Worm (Caenorhabditis elegans) whole organism, L3 larva: Measurements from ENCODE around the gene C27A7.3.

Source experiments
- R02D3.7 ChIP-seq: fragments of 150-350 bp; optimal IDR thresholded peaks from 2 replicates; lab custom pipeline; 2014; ENCODE audit warnings: missing biosample characterization, missing genetic modification characterization
- ZK546.5 ChIP-seq: sonication (generic microtip); optimal IDR thresholded peaks from 2 replicates; lab custom pipeline; 2017; ENCODE audit warnings: missing biosample characterization, missing genetic modification characterization
- aly-2 ChIP-seq: fragments of 150-350 bp; optimal IDR thresholded peaks from 2 replicates; lab custom pipeline; 2014; ENCODE audit warnings: missing biosample characterization, missing genetic modification characterization
- ceh-28 ChIP-seq: fragments of 150-350 bp; optimal IDR thresholded peaks from 2 replicates; lab custom pipeline; 2014; ENCODE audit warnings: missing biosample characterization, missing genetic modification reagents, missing genetic modification characterization
- ceh-9 ChIP-seq: sonication (generic microtip); optimal IDR thresholded peaks from 2 replicates; lab custom pipeline; 2018; ENCODE audit warnings: missing biosample characterization, missing genetic modification characterization
- daf-12 ChIP-seq: fragments of 150-350 bp; optimal IDR thresholded peaks from 2 replicates; lab custom pipeline; 2014; ENCODE audit warnings: missing biosample characterization, missing genetic modification reagents, missing genetic modification characterization
- elt-1 ChIP-seq: fragments of 150-350 bp; optimal IDR thresholded peaks from 2 replicates; lab custom pipeline; 2014; ENCODE audit warnings: missing biosample characterization, missing genetic modification characterization
- elt-2 ChIP-seq: sonication (generic microtip); optimal IDR thresholded peaks from 2 replicates; lab custom pipeline; 2016; ENCODE audit warnings: missing genetic modification reagents, mild to moderate bottlenecking, missing genetic modification characterization, missing compliant biosample characterization
- elt-3 ChIP-seq, 3 experiments: fragments of 150-350 bp in 1 of 3; sonication (generic microtip) in 2 of 3; optimal IDR thresholded peaks; 2 replicates in 2 of 3; 4 replicates in 1 of 3; lab custom pipeline; 2014 to 2017; ENCODE audit warnings: missing biosample characterization in 3 of 3, missing genetic modification characterization in 3 of 3
- eor-1 ChIP-seq, 2 experiments: fragments of 150-350 bp; optimal IDR thresholded peaks; 2 replicates each; lab custom pipeline; 2014 to 2018; ENCODE audit warnings: missing biosample characterization in 2 of 2, missing genetic modification characterization in 2 of 2
- fos-1 ChIP-seq: fragments of 150-350 bp; optimal IDR thresholded peaks from 2 replicates; lab custom pipeline; 2014; ENCODE audit warnings: missing biosample characterization, missing genetic modification characterization
- hmg-11 ChIP-seq: sonication (generic microtip); optimal IDR thresholded peaks from 2 replicates; lab custom pipeline; 2016; ENCODE audit warnings: missing genetic modification characterization, missing compliant biosample characterization
- jun-1 ChIP-seq: fragments of 150-350 bp; optimal IDR thresholded peaks from 2 replicates; lab custom pipeline; 2014; ENCODE audit warnings: missing biosample characterization, missing genetic modification reagents, missing genetic modification characterization
- lin-15B ChIP-seq: fragments of 150-350 bp; optimal IDR thresholded peaks from 2 replicates; lab custom pipeline; 2014; ENCODE audit warnings: missing biosample characterization, missing genetic modification characterization
- lin-39 ChIP-seq: fragments of 150-350 bp; optimal IDR thresholded peaks from 2 replicates; lab custom pipeline; 2018; ENCODE audit warnings: missing biosample characterization, missing genetic modification reagents, missing genetic modification characterization
- nfya-1 ChIP-seq: sonication (generic microtip); optimal IDR thresholded peaks from 2 replicates; lab custom pipeline; 2017; ENCODE audit warnings: missing genetic modification characterization, mild to moderate bottlenecking, missing compliant biosample characterization, antibody characterized with exemption, moderate library complexity; ENCODE audit not compliant: insufficient read depth
- nhr-11 ChIP-seq: fragments of 150-350 bp; optimal IDR thresholded peaks from 2 replicates; lab custom pipeline; 2014; ENCODE audit warnings: missing biosample characterization, missing genetic modification characterization
- nhr-12 ChIP-seq: fragments of 150-350 bp; optimal IDR thresholded peaks from 2 replicates; lab custom pipeline; 2014; ENCODE audit warnings: missing biosample characterization, missing genetic modification characterization
- nhr-23 ChIP-seq: fragments of 150-350 bp; optimal IDR thresholded peaks from 2 replicates; lab custom pipeline; 2014; ENCODE audit warnings: missing biosample characterization, missing genetic modification reagents, missing genetic modification characterization
- nhr-237 ChIP-seq: fragments of 150-350 bp; optimal IDR thresholded peaks from 2 replicates; lab custom pipeline; 2014; ENCODE audit warnings: missing biosample characterization, missing genetic modification characterization
- nhr-25 ChIP-seq: sonication (generic microtip); optimal IDR thresholded peaks from 2 replicates; lab custom pipeline; 2017; ENCODE audit warnings: missing biosample characterization, missing genetic modification characterization
- nhr-28 ChIP-seq: fragments of 150-350 bp; optimal IDR thresholded peaks from 2 replicates; lab custom pipeline; 2014; ENCODE audit warnings: missing biosample characterization, missing genetic modification characterization
- nhr-43 ChIP-seq: sonication (generic microtip); optimal IDR thresholded peaks from 2 replicates; lab custom pipeline; 2016; ENCODE audit warnings: mild to moderate bottlenecking, missing genetic modification characterization, missing compliant biosample characterization; ENCODE audit not compliant: poor library complexity, severe bottlenecking
- nhr-67 ChIP-seq: fragments of 150-350 bp; optimal IDR thresholded peaks from 2 replicates; lab custom pipeline; 2014; ENCODE audit warnings: missing biosample characterization, missing genetic modification characterization
- nhr-76 ChIP-seq: fragments of 150-350 bp; sonication (generic microtip); optimal IDR thresholded peaks from 5 replicates; lab custom pipeline; 2014; ENCODE audit warnings: missing biosample characterization, missing genetic modification characterization
- nhr-77 ChIP-seq: fragments of 150-350 bp; optimal IDR thresholded peaks from 2 replicates; lab custom pipeline; 2014; ENCODE audit warnings: missing biosample characterization, missing genetic modification characterization
- pha-4 ChIP-seq: fragments of 150-350 bp; optimal IDR thresholded peaks from 2 replicates; lab custom pipeline; 2014; ENCODE audit warnings: missing biosample characterization, missing genetic modification reagents, missing genetic modification characterization
- pqm-1 ChIP-seq: fragments of 150-350 bp; optimal IDR thresholded peaks from 2 replicates; lab custom pipeline; 2017; ENCODE audit warnings: missing biosample characterization, missing genetic modification characterization, inconsistent platforms
- sea-2 ChIP-seq: fragments of 150-350 bp; sonication (generic microtip); optimal IDR thresholded peaks from 4 replicates; lab custom pipeline; 2014; ENCODE audit warnings: missing biosample characterization, missing genetic modification reagents, missing genetic modification characterization
- skn-1 ChIP-seq: fragments of 150-350 bp; optimal IDR thresholded peaks from 2 replicates; lab custom pipeline; 2014; ENCODE audit warnings: missing biosample characterization, missing genetic modification characterization
- snpc-4 ChIP-seq: fragments of 150-350 bp; optimal IDR thresholded peaks from 2 replicates; lab custom pipeline; 2014; ENCODE audit warnings: missing biosample characterization, missing genetic modification characterization
- tbx-2 ChIP-seq: sonication (generic microtip); optimal IDR thresholded peaks from 2 replicates; lab custom pipeline; 2016; ENCODE audit warnings: mild to moderate bottlenecking, missing genetic modification characterization, missing compliant biosample characterization
- unc-39 ChIP-seq: sonication (generic microtip); optimal IDR thresholded peaks from 4 replicates; lab custom pipeline; 2017; ENCODE audit warnings: missing biosample characterization, missing genetic modification characterization
- unc-62 ChIP-seq: fragments of 150-350 bp; sonication (generic microtip); optimal IDR thresholded peaks from 4 replicates; lab custom pipeline; 2014; ENCODE audit warnings: missing biosample characterization, missing genetic modification reagents, missing genetic modification characterization
- zag-1 ChIP-seq: fragments of 150-350 bp; optimal IDR thresholded peaks from 2 replicates; lab custom pipeline; 2014; ENCODE audit warnings: missing biosample characterization, missing genetic modification characterization
- ztf-11 ChIP-seq: fragments of 150-350 bp; optimal IDR thresholded peaks from 2 replicates; lab custom pipeline; 2014; ENCODE audit warnings: missing biosample characterization, missing genetic modification characterization
- ztf-4 ChIP-seq: fragments of 150-350 bp; optimal IDR thresholded peaks from 2 replicates; lab custom pipeline; 2014; ENCODE audit warnings: missing biosample characterization, missing genetic modification characterization

The C27A7.3 gene

DNA sequence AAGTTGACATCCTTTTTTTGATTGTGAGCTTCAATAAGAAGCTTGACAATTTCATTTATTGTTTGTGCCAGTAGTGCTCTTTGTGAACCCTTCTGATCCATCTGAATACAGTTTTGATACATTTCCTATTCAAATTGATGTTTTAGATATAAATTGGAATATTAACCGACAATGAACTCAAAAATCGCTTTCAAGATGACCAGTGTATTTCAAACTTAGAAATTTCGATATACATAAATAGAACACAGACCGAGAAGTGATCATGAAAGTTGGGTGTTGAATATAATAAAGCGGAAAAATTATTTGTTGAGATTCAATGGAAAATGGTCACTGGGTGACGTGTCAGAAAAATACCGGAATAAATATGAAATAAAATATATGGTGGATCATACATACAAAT lies 40.6 kb downstream of the C27A7.3 start, which contains the start of gene elpc-3:
elpc-3 (minus strand) TSS at position 101 of the 400 bp plus-strand sequence.
- TF ChIP-seq nhr-43 (tag; lab: Kevin White, UChicago) (no peak), nhr-12 (tag; lab: Kevin White, UChicago) (no peak), elt-1 (tag; lab: Kevin White, UChicago) (no peak), tbx-2 (no peak), elt-3 (tag; optimal IDR thresholded peaks at IDR 0.05; lab: Kevin White, UChicago) (no peak), R02D3.7 (tag; lab: Kevin White, UChicago) (no peak), hmg-11 (tag; lab: Kevin White, UChicago) (no peak)

DNA sequence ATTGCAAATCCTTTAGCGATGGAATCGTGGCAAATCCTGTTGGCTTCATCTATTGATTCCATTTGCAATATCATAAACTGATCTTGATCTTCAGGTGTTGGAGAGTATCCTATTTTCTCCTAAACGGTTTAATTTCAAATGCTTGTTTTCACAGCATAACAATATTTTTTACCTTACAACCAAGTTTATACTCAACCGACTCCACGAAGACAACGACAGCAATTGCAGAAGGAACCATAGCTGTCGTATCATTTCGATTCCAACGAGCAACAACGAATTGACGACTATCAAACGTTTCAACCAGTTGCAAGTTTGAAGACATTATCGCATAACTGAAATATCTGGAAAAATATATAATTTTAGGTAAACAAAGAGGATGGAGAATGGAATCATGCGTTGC lies 43.1 kb downstream of the C27A7.3 start, which contains the start of gene usip-1:
usip-1 (minus strand) TSS at position 341 of the 400 bp plus-strand sequence.
- no peak for TF ChIP-seq nhr-237 (tag; lab: Kevin White, UChicago)
- TF ChIP-seq pqm-1 (tag; lab: Kevin White, UChicago), result no peak
- TF ChIP-seq nhr-11 (tag; lab: Kevin White, UChicago), result no peak
- no peak for TF ChIP-seq nhr-77 (tag; lab: Kevin White, UChicago)
- TF ChIP-seq daf-12 (tag; lab: Kevin White, UChicago), result no peak
- no peak for TF ChIP-seq sea-2 (GFP tag; lab: Kevin White, UChicago)
- TF ChIP-seq fos-1 (tag; lab: Kevin White, UChicago), result no peak
- TF ChIP-seq ZK546.5 (tag; lab: Kevin White, UChicago), result no peak
- TF ChIP-seq, all 47 proteins: peak for 0

DNA sequence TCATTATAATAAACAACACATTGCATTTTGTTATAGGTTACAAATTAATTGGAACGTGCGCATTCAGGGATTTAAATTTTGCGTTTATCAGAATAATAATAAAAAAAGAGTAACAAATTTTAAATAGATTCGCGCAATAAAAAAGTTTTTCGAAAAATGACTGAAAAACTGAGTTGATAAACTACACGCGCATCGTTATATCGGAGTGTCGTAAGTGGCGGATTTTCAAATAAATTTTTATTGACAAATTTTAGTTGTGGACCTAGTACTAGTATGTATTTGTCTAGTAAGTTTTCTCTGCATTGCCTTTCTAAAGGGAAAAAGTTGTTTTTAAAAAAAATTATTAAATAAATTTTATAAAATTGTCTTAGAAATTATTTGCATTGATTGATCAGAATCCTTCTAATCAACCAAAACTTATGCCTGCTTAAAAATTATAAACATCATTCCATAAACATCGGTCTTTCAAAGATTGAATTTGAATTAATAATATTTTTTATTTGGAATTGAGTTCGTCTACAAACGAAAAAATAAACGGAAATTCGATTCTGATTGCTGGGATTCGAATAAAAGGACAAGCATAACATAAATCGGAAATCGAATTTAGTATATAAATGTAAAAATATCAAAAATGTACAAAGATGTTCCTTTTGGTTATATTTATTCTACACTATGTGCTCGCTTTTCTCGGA lies 43.7 kb downstream of the C27A7.3 start, which contains the start of gene srd-4:
srd-4 (plus strand) TSS at position 642 of the 692 bp plus-strand sequence.
- no peak for TF ChIP-seq lin-39 (tag; lab: Kevin White, UChicago)
- TF ChIP-seq lin-15B (tag; lab: Kevin White, UChicago), result peak; percentile 4
- peak; percentile 0 for TF ChIP-seq nhr-23
- TF ChIP-seq, all 47 proteins: peak for 2

DNA sequence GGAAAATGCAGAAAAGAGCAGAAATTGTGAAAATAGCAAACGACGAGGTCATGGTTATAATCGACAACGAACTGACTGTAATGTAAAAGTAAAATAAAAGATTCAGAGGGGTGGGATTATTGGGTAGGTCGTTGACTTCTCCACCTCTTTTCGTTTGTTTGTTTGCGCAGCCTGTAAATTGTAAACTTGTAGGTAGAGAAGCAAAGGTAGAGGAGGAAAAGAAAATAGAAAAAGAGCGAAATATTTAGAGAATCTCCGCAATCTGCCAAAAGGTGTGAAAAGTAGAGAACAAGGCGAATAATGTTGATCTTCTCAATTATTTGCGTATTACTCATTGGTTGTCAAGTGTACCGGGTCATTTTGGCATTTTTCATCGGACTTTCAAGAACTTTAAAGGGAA lies 46.6 kb downstream of the C27A7.3 start, which contains the start of gene ZK863.8:
ZK863.8 (minus strand) TSS at position 173 of the 400 bp plus-strand sequence.
- TF ChIP-seq R02D3.7 (tag; lab: Kevin White, UChicago) (no peak), elt-3 (tag; optimal IDR thresholded peaks at IDR 0.05; lab: Kevin White, UChicago) (no peak), pha-4 (peak; percentile 91), nhr-12 (tag; lab: Kevin White, UChicago) (no peak), nhr-28 (tag; lab: Kevin White, UChicago) (no peak), unc-39 (no peak)

DNA sequence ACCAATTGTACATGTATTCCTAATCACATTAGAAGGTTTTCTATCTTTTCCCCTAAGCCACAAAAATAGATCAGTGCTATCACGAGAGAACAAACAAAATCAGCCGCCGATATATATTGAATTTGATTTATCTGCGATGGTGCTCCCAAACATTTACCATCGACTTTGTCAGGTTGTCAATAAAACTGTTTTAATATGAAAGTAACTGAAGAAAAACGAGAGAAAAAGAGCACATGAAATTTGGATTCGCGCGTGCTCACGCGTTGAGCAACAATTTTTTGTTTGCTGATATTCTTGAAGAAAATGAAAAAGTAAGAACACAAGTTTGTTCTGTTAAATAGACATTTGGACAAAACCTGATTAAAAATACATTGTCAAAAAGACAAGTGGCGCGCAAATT lies 48.1 kb downstream of the C27A7.3 start:
- TF ChIP-seq pha-4 (peak; percentile 76), elt-2 (tag; lab: Kevin White, UChicago) (no peak)
- TF ChIP-seq, all 47 proteins: peak for 1

DNA sequence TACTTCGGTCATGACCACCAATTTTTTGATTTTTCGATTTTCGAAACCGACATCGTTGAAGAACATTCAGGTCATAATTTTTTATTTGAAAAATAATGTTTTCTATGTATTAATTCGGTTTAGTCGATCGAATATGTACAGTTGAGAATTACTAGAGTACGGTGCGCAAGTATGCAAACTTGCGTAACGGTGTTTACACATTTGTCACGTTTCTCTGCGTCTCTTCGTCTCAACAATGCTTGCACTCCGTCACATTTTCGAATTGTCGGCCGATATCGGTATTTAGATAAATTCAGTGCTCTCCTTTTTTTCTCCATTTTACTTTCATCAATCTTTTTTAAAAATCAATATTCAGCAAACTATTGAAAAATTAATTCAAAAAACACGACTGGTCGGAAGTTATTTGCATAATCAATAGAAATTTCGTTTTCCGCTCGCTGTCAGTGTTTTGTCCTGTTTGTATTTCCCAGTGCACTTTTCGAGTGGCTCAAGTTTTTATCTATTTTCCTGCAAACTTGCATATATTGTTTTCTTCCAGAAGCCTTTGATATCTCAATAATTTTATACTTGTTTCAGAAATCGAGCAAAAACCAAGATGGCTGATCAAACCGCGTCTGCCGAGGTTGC lies 50.3 kb downstream of the C27A7.3 start, which contains the start of gene dpy-30:
dpy-30 (plus strand) TSS at position 577 of the 627 bp plus-strand sequence.
- TF ChIP-seq elt-2 (tag; lab: Kevin White, UChicago) (peak; percentile 42), nhr-28 (tag; lab: Kevin White, UChicago) (no peak), jun-1 (tag; lab: Kevin White, UChicago) (no peak), nhr-67 (tag; lab: Kevin White, UChicago) (no peak), nhr-12 (tag; lab: Kevin White, UChicago) (no peak), tbx-2 (no peak), unc-39 (no peak), elt-1 (tag; lab: Kevin White, UChicago) (no peak), unc-62 (GFP tag; lab: Kevin White, UChicago) (no peak), ztf-11 (tag; lab: Kevin White, UChicago) (no peak), nhr-77 (tag; lab: Kevin White, UChicago) (no peak), aly-2 (tag; lab: Kevin White, UChicago) (no peak), eor-1 (tag; optimal IDR thresholded peaks at IDR 0.05; lab: Kevin White, UChicago) (no peak), fos-1 (tag; lab: Kevin White, UChicago) (no peak), nhr-25 (tag; lab: Kevin White, UChicago) (peak; percentile 65), nfya-1 (tag; lab: Kevin White, UChicago) (peak; percentile 82), snpc-4 (tag; lab: Kevin White, UChicago) (peak; percentile 64), lin-15B (tag; lab: Kevin White, UChicago) (peak; percentile 29), hmg-11 (tag; lab: Kevin White, UChicago) (peak; percentile 72), pha-4 (peak; percentile 86), lin-39 (tag; lab: Kevin White, UChicago) (peak; percentile 50), ceh-28 (tag; lab: Kevin White, UChicago) (peak; percentile 38), skn-1 (tag; lab: Kevin White, UChicago) (no peak), nhr-237 (tag; lab: Kevin White, UChicago) (no peak), R02D3.7 (tag; lab: Kevin White, UChicago) (no peak), ceh-9 (tag; lab: Kevin White, UChicago) (no peak), zag-1 (tag; lab: Kevin White, UChicago) (no peak), elt-3 (tag; optimal IDR thresholded peaks at IDR 0.05; lab: Kevin White, UChicago) (no peak), nhr-11 (tag; lab: Kevin White, UChicago) (no peak), sea-2 (GFP tag; lab: Kevin White, UChicago) (no peak), ztf-4 (no peak), nhr-23 (peak; percentile 38), nhr-76 (tag; lab: Kevin White, UChicago) (no peak)
